Fruit fly (Drosophila melanogaster) whole organism, embryonic: ENCODE measurements around the gene CG15922.

ENCODE experiments used
- Atf3 ChIP-seq: fragments of 200-800 bp; sonication (Bioruptor generic); optimal IDR thresholded peaks from 3 replicates; lab custom pipeline; 2016; ENCODE audit warnings: missing biosample characterization, missing genetic modification characterization
- CG1024 ChIP-seq: fragments of 200-800 bp; sonication (Bioruptor generic); IDR thresholded peaks from 2 replicates; pipeline ENCODE4 v1.3.6; 2022; ENCODE audit warnings: missing biosample characterization, missing genetic modification characterization
- CG10366 ChIP-seq: fragments of 200-800 bp; sonication (Bioruptor generic); IDR thresholded peaks from 2 replicates; pipeline ENCODE4 v1.3.6; 2022; ENCODE audit warnings: missing biosample characterization, missing genetic modification characterization
- CG10543 ChIP-seq: fragments of 200-800 bp; sonication (Bioruptor generic); optimal IDR thresholded peaks from 3 replicates; lab custom pipeline; 2017; ENCODE audit warnings: missing biosample characterization, mild to moderate bottlenecking, missing genetic modification characterization, moderate library complexity
- CG11247 ChIP-seq: fragments of 200-800 bp; sonication (Bioruptor generic); IDR thresholded peaks from 2 replicates; pipeline ENCODE4 v1.3.6; 2022; ENCODE audit warnings: missing biosample characterization, missing genetic modification characterization
- CG11696 ChIP-seq: fragments of 200-800 bp; sonication (Bioruptor generic); IDR thresholded peaks from 2 replicates; pipeline ENCODE4 v1.3.6; 2022; ENCODE audit warnings: missing biosample characterization, missing genetic modification characterization
- CG12236 ChIP-seq: fragments of 200-800 bp; sonication (Bioruptor generic); optimal IDR thresholded peaks from 2 replicates; lab custom pipeline; 2016; ENCODE audit warnings: missing biosample characterization, missing genetic modification characterization
- CG12299 ChIP-seq: fragments of 200-800 bp; sonication (Bioruptor generic); optimal IDR thresholded peaks from 2 replicates; lab custom pipeline; 2018; ENCODE audit warnings: missing biosample characterization, mild to moderate bottlenecking, missing genetic modification characterization
- CG13296 ChIP-seq: fragments of 200-800 bp; sonication (Bioruptor generic); optimal IDR thresholded peaks from 3 replicates; lab custom pipeline; 2018; ENCODE audit warnings: missing biosample characterization, mild to moderate bottlenecking, missing genetic modification characterization
- CG13775 ChIP-seq: fragments of 200-800 bp; sonication (Bioruptor generic); optimal IDR thresholded peaks from 3 replicates; lab custom pipeline; 2017; ENCODE audit warnings: missing biosample characterization, mild to moderate bottlenecking, missing genetic modification characterization
- CG17361 ChIP-seq: fragments of 200-800 bp; sonication (Bioruptor generic); IDR thresholded peaks from 3 replicates; pipeline ENCODE4 v1.3.6; 2022; ENCODE audit warnings: missing biosample characterization, missing genetic modification characterization
- CG2120 ChIP-seq: fragments of 200-800 bp; sonication (Bioruptor generic); optimal IDR thresholded peaks from 3 replicates; lab custom pipeline; 2016; ENCODE audit warnings: missing biosample characterization, missing genetic modification characterization
- CG2199 ChIP-seq: fragments of 200-800 bp; sonication (Bioruptor generic); IDR thresholded peaks from 3 replicates; pipeline ENCODE4 v1.3.6; 2022; ENCODE audit warnings: missing biosample characterization, missing genetic modification characterization
- CG2889 ChIP-seq: fragments of 200-800 bp; sonication (Bioruptor generic); IDR thresholded peaks from 3 replicates; pipeline ENCODE4 v1.3.6; 2022; ENCODE audit warnings: missing biosample characterization, missing genetic modification characterization
- CG31441 ChIP-seq: fragments of 200-800 bp; sonication (Bioruptor generic); IDR thresholded peaks from 2 replicates; pipeline ENCODE4 v1.3.6; 2022; ENCODE audit warnings: missing biosample characterization, missing genetic modification characterization
- CG32532 ChIP-seq: fragments of 200-800 bp; sonication (Bioruptor generic); IDR thresholded peaks from 2 replicates; pipeline ENCODE4 v1.3.6; 2022; ENCODE audit warnings: missing biosample characterization, missing genetic modification characterization
- CG43689 ChIP-seq: fragments of 200-800 bp; sonication (Bioruptor generic); IDR thresholded peaks from 2 replicates; pipeline ENCODE4 v1.3.6; 2022; ENCODE audit warnings: missing biosample characterization, missing genetic modification characterization
- CG6254 ChIP-seq: fragments of 200-800 bp; sonication (Bioruptor generic); optimal IDR thresholded peaks from 3 replicates; lab custom pipeline; 2017; ENCODE audit warnings: mild to moderate bottlenecking, missing biosample characterization, missing genetic modification reagents, missing genetic modification characterization
- CG7556 ChIP-seq: fragments of 200-800 bp; sonication (Bioruptor generic); optimal IDR thresholded peaks from 2 replicates; lab custom pipeline; 2017; ENCODE audit warnings: missing biosample characterization, mild to moderate bottlenecking, missing genetic modification characterization
- CG7786 ChIP-seq: fragments of 200-800 bp; sonication (Bioruptor generic); optimal IDR thresholded peaks from 2 replicates; lab custom pipeline; 2016; ENCODE audit warnings: missing biosample characterization, missing genetic modification characterization
- CG7928 ChIP-seq: fragments of 200-800 bp; sonication (Bioruptor generic); optimal IDR thresholded peaks from 2 replicates; lab custom pipeline; 2017; ENCODE audit warnings: missing biosample characterization, mild to moderate bottlenecking, missing genetic modification characterization
- CG7987 ChIP-seq: fragments of 200-800 bp; sonication (Bioruptor generic); optimal IDR thresholded peaks from 2 replicates; lab custom pipeline; 2018; ENCODE audit warnings: missing biosample characterization, mild to moderate bottlenecking, missing genetic modification characterization, moderate library complexity
- CG9932 ChIP-seq: fragments of 200-800 bp; sonication (Bioruptor generic); IDR thresholded peaks from 2 replicates; pipeline ENCODE4 v1.3.6; 2022; ENCODE audit warnings: missing biosample characterization, missing genetic modification characterization
- Chrac-16 ChIP-seq: fragments of 200-800 bp; sonication (Bioruptor generic); optimal IDR thresholded peaks from 3 replicates; lab custom pipeline; 2016; ENCODE audit warnings: missing biosample characterization, missing genetic modification characterization
- Eip74EF ChIP-seq, 2 experiments: fragments of 200-800 bp in 1 of 2; fragments of >200 bp in 1 of 2; sonication (Bioruptor generic) in 1 of 2; optimal IDR thresholded peaks; 2 replicates each; lab custom pipeline; 2017 to 2019; ENCODE audit warnings: missing biosample characterization in 2 of 2, missing genetic modification characterization in 2 of 2, mild to moderate bottlenecking in 1 of 2, moderate library complexity in 1 of 2
- Max ChIP-seq: fragments of 200-800 bp; sonication (Bioruptor generic); optimal IDR thresholded peaks from 2 replicates; lab custom pipeline; 2016; ENCODE audit warnings: missing biosample characterization, mild to moderate bottlenecking, missing genetic modification characterization
- NFAT ChIP-seq: fragments of 200-800 bp; sonication (Bioruptor generic); IDR thresholded peaks from 2 replicates; pipeline ENCODE4 v1.3.6; 2022; ENCODE audit warnings: missing biosample characterization, missing genetic modification characterization
- Nf-YB ChIP-seq: fragments of 200-800 bp; sonication (Bioruptor generic); optimal IDR thresholded peaks from 3 replicates; lab custom pipeline; 2019; ENCODE audit warnings: missing biosample characterization, mild to moderate bottlenecking, missing genetic modification characterization, moderate library complexity
- Opbp ChIP-seq: fragments of 200-800 bp; sonication (Bioruptor generic); IDR thresholded peaks from 3 replicates; pipeline ENCODE4 v1.3.6; 2022; ENCODE audit warnings: missing biosample characterization, missing genetic modification characterization; ENCODE audit not compliant: partially characterized antibody
- Optix ChIP-seq: fragments of 200-800 bp; sonication (Bioruptor generic); IDR thresholded peaks from 3 replicates; pipeline ENCODE4 v1.3.6; 2022; ENCODE audit warnings: missing biosample characterization, missing genetic modification characterization
- Ravus ChIP-seq: fragments of 200-800 bp; sonication (Bioruptor generic); IDR thresholded peaks from 2 replicates; pipeline ENCODE4 v1.3.6; 2022; ENCODE audit warnings: missing biosample characterization, missing genetic modification characterization
- Scr ChIP-seq: fragments of 200-800 bp; sonication (Bioruptor generic); IDR thresholded peaks from 2 replicates; pipeline ENCODE4 v1.3.6; 2022; ENCODE audit warnings: missing biosample characterization, missing genetic modification characterization; ENCODE audit not compliant: partially characterized antibody
- bowl ChIP-seq: fragments of 200-800 bp; sonication (Bioruptor generic); IDR thresholded peaks from 2 replicates; pipeline ENCODE4 v1.3.6; 2022; ENCODE audit warnings: missing biosample characterization, missing genetic modification characterization
- dimm ChIP-seq: fragments of 200-800 bp; sonication (Bioruptor generic); IDR thresholded peaks from 2 replicates; pipeline ENCODE4 v1.3.6; 2022; ENCODE audit warnings: missing biosample characterization, missing genetic modification characterization
- dmrt99B ChIP-seq: fragments of 200-800 bp; sonication (Bioruptor generic); optimal IDR thresholded peaks from 2 replicates; lab custom pipeline; 2018; ENCODE audit warnings: missing biosample characterization, mild to moderate bottlenecking, missing genetic modification characterization, moderate library complexity
- dpn ChIP-seq, 2 experiments: fragments of 200-800 bp; sonication (Bioruptor generic); optimal IDR thresholded peaks; 3 replicates each; lab custom pipeline; 2016; ENCODE audit warnings: missing biosample characterization in 2 of 2, missing genetic modification characterization in 2 of 2
- ems ChIP-seq: fragments of 200-800 bp; sonication (Bioruptor generic); optimal IDR thresholded peaks from 3 replicates; lab custom pipeline; 2016; ENCODE audit warnings: missing biosample characterization, missing genetic modification characterization
- esg ChIP-seq: fragments of 200-800 bp; sonication (Bioruptor generic); conservative IDR thresholded peaks from 2 replicates; pipeline ENCODE4 v1.3.6; 2022; ENCODE audit warnings: missing biosample characterization, missing genetic modification characterization
- gcm2 ChIP-seq: fragments of 200-800 bp; sonication (Bioruptor generic); optimal IDR thresholded peaks from 2 replicates; lab custom pipeline; 2016; ENCODE audit warnings: missing biosample characterization, missing genetic modification characterization
- hb ChIP-seq: fragments of 200-800 bp; sonication (Bioruptor generic); IDR thresholded peaks from 3 replicates; pipeline ENCODE4 v1.3.6; 2022; ENCODE audit warnings: missing biosample characterization, missing genetic modification characterization; ENCODE audit not compliant: partially characterized antibody
- ind ChIP-seq: fragments of 200-800 bp; sonication (Bioruptor generic); optimal IDR thresholded peaks from 3 replicates; lab custom pipeline; 2016; ENCODE audit warnings: missing biosample characterization, missing genetic modification characterization
- jing ChIP-seq: fragments of 200-800 bp; sonication (Bioruptor generic); optimal IDR thresholded peaks from 2 replicates; lab custom pipeline; 2018; ENCODE audit warnings: missing biosample characterization, mild to moderate bottlenecking, missing genetic modification characterization
- nom ChIP-seq: fragments of 200-800 bp; sonication (Bioruptor generic); optimal IDR thresholded peaks from 2 replicates; lab custom pipeline; 2017; ENCODE audit warnings: missing biosample characterization, missing genetic modification characterization, mild to moderate bottlenecking, moderate library complexity, missing genetic modification reagents
- pita ChIP-seq: fragments of 200-800 bp; sonication (Bioruptor generic); optimal IDR thresholded peaks from 2 replicates; lab custom pipeline; 2017; ENCODE audit warnings: missing biosample characterization, mild to moderate bottlenecking, missing genetic modification characterization
- rib ChIP-seq: fragments of 200-800 bp; sonication (Bioruptor generic); IDR thresholded peaks from 2 replicates; pipeline ENCODE4 v1.3.6; 2022; ENCODE audit warnings: missing biosample characterization, missing genetic modification characterization
- shn ChIP-seq: fragments of 200-800 bp; sonication (Bioruptor generic); optimal IDR thresholded peaks from 3 replicates; lab custom pipeline; 2016; ENCODE audit warnings: missing biosample characterization, missing genetic modification characterization
- sqz ChIP-seq: fragments of 200-800 bp; sonication (Bioruptor generic); optimal IDR thresholded peaks from 3 replicates; lab custom pipeline; 2018; ENCODE audit warnings: missing biosample characterization, mild to moderate bottlenecking, missing genetic modification characterization
- wek ChIP-seq: fragments of 200-800 bp; sonication (Bioruptor generic); optimal IDR thresholded peaks from 3 replicates; lab custom pipeline; 2018; ENCODE audit warnings: missing biosample characterization, mild to moderate bottlenecking, missing genetic modification characterization, moderate library complexity
- zen ChIP-seq: fragments of 200-800 bp; sonication (Bioruptor generic); optimal IDR thresholded peaks from 3 replicates; lab custom pipeline; 2018; ENCODE audit warnings: missing biosample characterization, mild to moderate bottlenecking, missing genetic modification characterization, moderate library complexity

The CG15922 gene

DNA sequence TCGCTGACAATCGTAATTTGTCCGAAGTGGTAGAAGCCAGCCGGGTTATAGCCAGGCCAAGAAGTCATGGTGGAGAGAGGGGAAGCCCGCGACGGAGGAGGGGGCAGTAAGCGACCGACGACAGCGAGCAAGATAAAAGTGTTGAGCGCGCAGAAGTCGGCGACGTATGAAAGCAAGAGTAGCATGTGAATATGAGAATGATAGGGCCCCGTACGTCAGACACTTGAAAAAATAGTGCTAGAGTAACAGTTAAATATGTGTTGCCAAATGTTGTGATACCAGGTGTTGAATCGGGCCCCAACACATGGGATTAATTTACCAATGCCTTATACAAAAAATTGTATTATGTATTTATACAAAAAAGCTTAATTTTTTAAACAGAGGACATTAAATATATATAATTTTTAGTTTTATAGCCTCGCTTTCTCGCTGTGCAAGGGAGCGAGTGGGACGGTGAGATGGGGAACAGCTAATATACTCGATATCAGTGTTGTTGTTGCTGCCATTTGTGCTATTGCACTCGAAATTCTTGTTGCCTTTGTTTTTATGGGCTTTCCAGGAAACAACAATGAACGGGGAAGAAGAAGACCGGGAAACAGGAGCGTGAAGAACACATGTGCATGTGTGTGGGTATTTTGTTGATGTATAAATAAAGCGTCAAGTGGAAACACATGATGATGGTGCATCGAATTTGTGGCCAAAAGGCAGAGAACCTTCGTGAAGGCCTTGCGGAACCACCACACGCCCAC, 10.1 kb downstream of the CG15922 start (continued):
- TF ChIP-seq Opbp (no peak), ind (GFP tag; lab: Kevin White, UChicago) (peak; percentile 86), ems (peak; percentile 63), nom (GFP tag; lab: Kevin White, UChicago) (peak; percentile 78), zen (tag; lab: Kevin White, UChicago) (peak; percentile 64), hb (no peak), sqz (GFP tag; lab: Kevin White, UChicago) (peak; percentile 69), CG7987 (GFP tag; lab: Kevin White, UChicago) (peak; percentile 47), dpn (GFP tag; optimal IDR thresholded peaks at IDR 0.05; lab: Kevin White, UChicago) (peak; percentile 20 to 78), CG32532 (GFP tag; lab: Robert Waterston, UW) (peak; percentile 85), CG7556 (GFP tag; lab: Kevin White, UChicago) (peak; percentile 77), dimm (GFP tag; lab: Robert Waterston, UW) (peak; percentile 50), Ravus (peak; percentile 40; the same call in 1 of the 2 replicates), Max (peak; percentile 68), pita (GFP tag; lab: Kevin White, UChicago) (no peak), CG17361 (GFP tag; lab: Robert Waterston, UW) (peak; percentile 85), rib (GFP tag; lab: Robert Waterston, UW) (peak; percentile 79), CG10543 (GFP tag; lab: Kevin White, UChicago) (peak; percentile 90), shn (GFP tag; lab: Kevin White, UChicago) (peak; percentile 21), wek (GFP tag; lab: Kevin White, UChicago) (no peak), CG13775 (GFP tag; lab: Kevin White, UChicago) (peak; percentile 81), NFAT (peak; percentile 33; the same call in 1 of the 2 replicates), Atf3 (GFP tag; lab: Kevin White, UChicago) (peak; percentile 18), Scr (GFP tag; lab: Robert Waterston, UW) (no peak), CG11247 (GFP tag; lab: Robert Waterston, UW) (peak; percentile 76), Optix (peak; percentile 78), gcm2 (peak; percentile 65), CG43689 (GFP tag; lab: Robert Waterston, UW) (peak; percentile 37; the same call in 1 of the 2 replicates), CG2889 (GFP tag; lab: Robert Waterston, UW) (peak; percentile 73), Chrac-16 (GFP tag; lab: Kevin White, UChicago) (peak; percentile 70), dmrt99B (tag; lab: Kevin White, UChicago) (peak; percentile 90), CG13296 (GFP tag; lab: Kevin White, UChicago) (peak; percentile 73), Eip74EF (GFP tag; optimal IDR thresholded peaks at IDR 0.05; lab: Kevin White, UChicago) (peak in 1 of 2 experiments; percentile 64), CG2120 (GFP tag; lab: Kevin White, UChicago) (peak; percentile 83), CG31441 (GFP tag; lab: Robert Waterston, UW) (peak; percentile 86), CG6254 (peak; percentile 82), CG9932 (GFP tag; lab: Robert Waterston, UW) (peak; percentile 78), CG2199 (no peak; the same call in 2 of the 3 replicates), CG7786 (GFP tag; lab: Kevin White, UChicago) (peak; percentile 37), Nf-YB (GFP tag; lab: Kevin White, UChicago) (peak; percentile 54), esg (GFP tag; lab: Robert Waterston, UW) (peak; percentile 85), CG1024 (GFP tag; lab: Robert Waterston, UW) (0 out of 2 replicates have a peak, but pooled peaks have one; percentile 46), jing (GFP tag; lab: Kevin White, UChicago) (peak; percentile 74), CG12299 (tag; lab: Kevin White, UChicago) (peak; percentile 37), bowl (GFP tag; lab: Robert Waterston, UW) (0 out of 2 replicates have a peak, but pooled peaks have one; percentile 42), CG12236 (GFP tag; lab: Kevin White, UChicago) (no peak), CG7928 (GFP tag; lab: Kevin White, UChicago) (peak; percentile 27), CG10366 (GFP tag; lab: Robert Waterston, UW) (peak; percentile 85), CG11696 (GFP tag; lab: Robert Waterston, UW) (peak; percentile 72; the same call in 1 of the 2 replicates)
